Fruit fly (Drosophila melanogaster): Measurements from ENCODE around the gene RpL27.

Gene RpL27

dm6 chr3R:25651414-25651813, 33.4 kb downstream of the RpL27 start (continued):
- TF ChIP-seq C15 (GFP tag; IDR thresholded peaks at IDR 0.05) (0 out of 3 replicates have a peak, but pooled peaks have one; percentile 36), CG5953 (GFP tag; IDR thresholded peaks at IDR 0.05) (no peak), Fer3 (tag; optimal IDR thresholded peaks at IDR 0.05) (peak; percentile 7), vvl (GFP tag; IDR thresholded peaks at IDR 0.05) (0 out of 2 replicates have a peak, but pooled peaks have one; percentile 10), CG6254 (GFP tag; optimal IDR thresholded peaks at IDR 0.05) (peak; percentile 2), Dbx (GFP tag; IDR thresholded peaks at IDR 0.05) (no peak), sens-2 (GFP tag; IDR thresholded peaks at IDR 0.05) (0 out of 2 replicates have a peak, but pooled peaks have one; percentile 28), CG9797 (GFP tag; optimal IDR thresholded peaks at IDR 0.05) (no peak), ind (GFP tag; optimal IDR thresholded peaks at IDR 0.05) (peak; percentile 16), fd64A (GFP tag; optimal IDR thresholded peaks at IDR 0.05) (no peak), eve (GFP tag; optimal IDR thresholded peaks at IDR 0.05) (no peak), sob (GFP tag; IDR thresholded peaks at IDR 0.05) (0 out of 2 replicates have a peak, but pooled peaks have one; percentile 12), CoRest (tag; optimal IDR thresholded peaks at IDR 0.05) (no peak), nmo (GFP tag; optimal IDR thresholded peaks at IDR 0.05) (peak; percentile 0), PHDP (tag; optimal IDR thresholded peaks at IDR 0.05) (peak; percentile 27), row (GFP tag; IDR thresholded peaks at IDR 0.05) (peak; percentile 46; the same call in 2 of the 3 replicates), dysf (GFP tag; IDR thresholded peaks at IDR 0.05) (peak; percentile 41; the same call in 2 of the 3 replicates), Bdp1 (GFP tag; optimal IDR thresholded peaks at IDR 0.05) (no peak), jigr1 (GFP tag; IDR thresholded peaks at IDR 0.05) (no peak), slbo (GFP tag; IDR thresholded peaks at IDR 0.05) (peak; percentile 28; the same call in 1 of the 2 replicates), Hr51 (GFP tag; optimal IDR thresholded peaks at IDR 0.05) (peak in 1 of 2 experiments; percentile 28), Drgx (GFP tag; IDR thresholded peaks at IDR 0.05) (peak; percentile 59), lab (GFP tag; optimal IDR thresholded peaks at IDR 0.05) (peak; percentile 32), CG7839 (tag; optimal IDR thresholded peaks at IDR 0.05) (peak; percentile 14), ATbp (GFP tag; optimal IDR thresholded peaks at IDR 0.05) (no peak), ci (GFP tag; IDR thresholded peaks at IDR 0.05) (0 out of 3 replicates have a peak, but pooled peaks have one; percentile 45), Xbp1 (GFP tag; optimal IDR thresholded peaks at IDR 0.05) (peak; percentile 2), lbe (GFP tag; optimal IDR thresholded peaks at IDR 0.05) (peak; percentile 22), CG10267 (tag; optimal IDR thresholded peaks at IDR 0.05) (peak; percentile 4), Atf3 (GFP tag; optimal IDR thresholded peaks at IDR 0.05) (no peak), toy (GFP tag; IDR thresholded peaks at IDR 0.05) (no peak), unpg (GFP tag; optimal IDR thresholded peaks at IDR 0.05) (peak; percentile 39), CG2678 (tag; optimal IDR thresholded peaks at IDR 0.05) (peak; percentile 9), az2 (GFP tag; optimal IDR thresholded peaks at IDR 0.05) (peak; percentile 25), CG31224 (GFP tag; IDR thresholded peaks at IDR 0.05) (0 out of 2 replicates have a peak, but pooled peaks have one; percentile 21), B-H1 (GFP tag; IDR thresholded peaks at IDR 0.05) (no peak), Xrp1 (GFP tag; IDR thresholded peaks at IDR 0.05) (peak; percentile 53; the same call in 1 of the 2 replicates), HLH3B (GFP tag; IDR thresholded peaks at IDR 0.05) (peak; percentile 40; the same call in 1 of the 2 replicates), Dfd (GFP tag; optimal IDR thresholded peaks at IDR 0.05) (no peak), pan (optimal IDR thresholded peaks at IDR 0.05) (no peak), pan (GFP tag; optimal IDR thresholded peaks at IDR 0.05 in 1 of 2, IDR thresholded peaks at IDR 0.05 in 1 of 2) (peak in 1 of 2 experiments; percentile 40), CG12391 (tag; optimal IDR thresholded peaks at IDR 0.05) (peak; percentile 32)

Data from whole organism, embryonic.